Worm (Caenorhabditis elegans): ENCODE results near the gene ascc-1.

ce11 chrII:23739-24138, 33.7 kb upstream of the ascc-1 start:
- TF ChIP-seq ces-1 (GFP tag; optimal IDR thresholded peaks at IDR 0.05) = no peak
- TF ChIP-seq lin-1 (GFP tag; IDR thresholded peaks at IDR 0.05) = no peak
- no peak for TF ChIP-seq aly-2 (tag; optimal IDR thresholded peaks at IDR 0.05)
- TF ChIP-seq nhr-25 (tag; optimal IDR thresholded peaks at IDR 0.05; ENCODE audit: borderline replicate concordance, insufficient read depth) = no peak

Data from whole organism, L4 larva.